Worm (Caenorhabditis elegans): Measurements from ENCODE around the gene ZK1251.3.
A peak's percentile ranks its signal among the peaks of the same experiment; 100 is the strongest.

The ZK1251.3 gene

DNA sequence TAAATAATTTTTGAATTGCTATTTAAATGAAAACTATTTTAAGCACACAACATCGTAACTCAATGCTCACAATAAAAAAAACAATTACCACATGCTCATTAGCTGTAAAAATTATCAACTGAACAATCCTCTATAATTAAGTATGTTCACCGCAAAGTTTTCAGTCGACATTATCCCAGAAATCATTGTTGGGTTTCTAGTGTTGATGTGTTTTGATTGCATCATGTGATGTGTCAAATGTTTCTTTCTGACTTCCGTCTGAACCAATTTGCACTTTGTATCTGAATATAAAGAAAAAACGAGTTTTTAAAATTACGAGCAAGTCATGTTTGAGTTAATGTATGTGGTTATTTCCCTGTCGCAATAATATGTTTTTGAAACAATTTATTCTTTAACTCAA is 34.4 kb downstream of the ZK1251.3 start:
- TF ChIP-seq sma-9 (GFP tag; optimal IDR thresholded peaks at IDR 0.05): peak; percentile 6
- no peak for TF ChIP-seq sma-9 (tag; optimal IDR thresholded peaks at IDR 0.05)
- no peak for TF ChIP-seq fos-1 (tag; optimal IDR thresholded peaks at IDR 0.05)
- peak; percentile 98 for TF ChIP-seq nhr-129 (tag; optimal IDR thresholded peaks at IDR 0.05)

DNA sequence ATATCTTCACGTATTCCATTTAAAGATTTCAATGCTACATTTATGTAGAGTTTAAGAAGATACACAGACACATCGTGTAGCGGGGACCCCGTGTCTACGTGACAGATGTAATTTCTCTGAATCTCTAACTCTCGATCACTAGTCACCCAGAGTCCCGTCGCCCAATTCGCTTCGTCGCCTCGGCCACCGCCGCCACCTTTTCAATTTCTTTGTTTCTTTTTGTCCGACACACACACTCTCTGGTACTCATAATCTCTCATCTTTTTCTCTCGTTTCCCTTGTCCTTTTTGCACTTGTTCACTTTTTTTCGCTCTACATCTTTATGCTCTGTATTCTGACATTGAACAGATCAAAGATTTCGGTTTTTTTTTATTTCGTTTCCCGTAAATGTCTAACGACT is 34.9 kb downstream of the ZK1251.3 start:
- peak; percentile 82 for TF ChIP-seq crh-2 (tag; optimal IDR thresholded peaks at IDR 0.05)
- TF ChIP-seq elt-1 (tag; optimal IDR thresholded peaks at IDR 0.05): no peak
- TF ChIP-seq nhr-237 (tag; optimal IDR thresholded peaks at IDR 0.05): no peak
- peak; percentile 41 for TF ChIP-seq ama-1 (optimal IDR thresholded peaks at IDR 0.05)
- TF ChIP-seq sem-4 (tag; optimal IDR thresholded peaks at IDR 0.05): peak; percentile 87
- TF ChIP-seq zag-1 (tag; optimal IDR thresholded peaks at IDR 0.05): peak; percentile 48
- TF ChIP-seq lsy-2 (tag; optimal IDR thresholded peaks at IDR 0.05): peak; percentile 8 to 65
- TF ChIP-seq egl-27 (tag; optimal IDR thresholded peaks at IDR 0.05): peak; percentile 44
- no peak for TF ChIP-seq skn-1 (tag; optimal IDR thresholded peaks at IDR 0.05)
- TF ChIP-seq nhr-25 (tag; optimal IDR thresholded peaks at IDR 0.05): peak; percentile 66
- TF ChIP-seq blmp-1 (tag; optimal IDR thresholded peaks at IDR 0.05; ENCODE audit: insufficient read depth): peak; percentile 49
- TF ChIP-seq gmeb-1 (tag; optimal IDR thresholded peaks at IDR 0.05): peak; percentile 23
- peak; percentile 62 for TF ChIP-seq nhr-21 (tag; optimal IDR thresholded peaks at IDR 0.05)
- peak; percentile 5 for TF ChIP-seq mab-5 (tag; optimal IDR thresholded peaks at IDR 0.05)
- no peak for TF ChIP-seq nhr-23 (tag; optimal IDR thresholded peaks at IDR 0.05)
- TF ChIP-seq mbf-1 (tag; optimal IDR thresholded peaks at IDR 0.05): no peak
- peak in 1 of 2 experiments; percentile 63 for TF ChIP-seq mdl-1 (tag; optimal IDR thresholded peaks at IDR 0.05)
- TF ChIP-seq Y55F3AM.14 (GFP tag; optimal IDR thresholded peaks at IDR 0.05): peak; percentile 68
- TF ChIP-seq nhr-10 (tag; optimal IDR thresholded peaks at IDR 0.05): no peak
- TF ChIP-seq peb-1 (tag; optimal IDR thresholded peaks at IDR 0.05): no peak
- no peak for TF ChIP-seq snpc-4 (tag; optimal IDR thresholded peaks at IDR 0.05)
- peak; percentile 75 for TF ChIP-seq lin-13 (GFP tag; optimal IDR thresholded peaks at IDR 0.05)
- TF ChIP-seq nhr-11 (tag; optimal IDR thresholded peaks at IDR 0.05): no peak
- TF ChIP-seq lin-39 (tag; optimal IDR thresholded peaks at IDR 0.05): no peak
- no peak for TF ChIP-seq ztf-11 (tag; optimal IDR thresholded peaks at IDR 0.05)
- TF ChIP-seq nhr-12 (tag; optimal IDR thresholded peaks at IDR 0.05): no peak
- TF ChIP-seq elt-3 (tag; optimal IDR thresholded peaks at IDR 0.05): no peak
- TF ChIP-seq ztf-1 (GFP tag; conservative IDR thresholded peaks at IDR 0.05): no peak
- TF ChIP-seq alr-1 (tag; optimal IDR thresholded peaks at IDR 0.05): no peak
- TF ChIP-seq ztf-4 (tag; optimal IDR thresholded peaks at IDR 0.05): peak; percentile 23
- peak; percentile 92 for TF ChIP-seq sma-9 (GFP tag; optimal IDR thresholded peaks at IDR 0.05)
- no peak for TF ChIP-seq sma-9 (tag; optimal IDR thresholded peaks at IDR 0.05)
- peak; percentile 55 for TF ChIP-seq lin-11 (tag; optimal IDR thresholded peaks at IDR 0.05)
- no peak for TF ChIP-seq ceh-82 (tag; optimal IDR thresholded peaks at IDR 0.05)
- no peak for TF ChIP-seq R02D3.7 (tag; optimal IDR thresholded peaks at IDR 0.05)
- TF ChIP-seq unc-62 (GFP tag; optimal IDR thresholded peaks at IDR 0.05): no peak
- TF ChIP-seq fos-1 (tag; optimal IDR thresholded peaks at IDR 0.05): peak; percentile 92
- TF ChIP-seq aly-2 (tag; optimal IDR thresholded peaks at IDR 0.05): no peak
- no peak for TF ChIP-seq ZK546.5 (tag; optimal IDR thresholded peaks at IDR 0.05)
- TF ChIP-seq unc-55 (GFP tag; optimal IDR thresholded peaks at IDR 0.05): peak; percentile 67
- no peak for TF ChIP-seq unc-39 (tag; optimal IDR thresholded peaks at IDR 0.05)
- peak; percentile 45 for TF ChIP-seq ceh-16 (tag; optimal IDR thresholded peaks at IDR 0.05)
- TF ChIP-seq nhr-6 (tag; optimal IDR thresholded peaks at IDR 0.05): peak; percentile 9
- peak; percentile 89 for TF ChIP-seq F13H6.1 (tag; optimal IDR thresholded peaks at IDR 0.05)
- TF ChIP-seq nhr-77 (tag; optimal IDR thresholded peaks at IDR 0.05): no peak
- TF ChIP-seq nhr-129 (tag; optimal IDR thresholded peaks at IDR 0.05): peak; percentile 82
- peak; percentile 67 for TF ChIP-seq sma-3 (GFP tag; optimal IDR thresholded peaks at IDR 0.05)
- TF ChIP-seq C34F6.9 (tag; optimal IDR thresholded peaks at IDR 0.05): peak; percentile 83
- TF ChIP-seq dmd-4 (tag; optimal IDR thresholded peaks at IDR 0.05): no peak

Measured in whole organism, L2 larva.